Fruit fly (Drosophila melanogaster) Kc167 (cell line): Measurements from ENCODE around the gene gammaCOP.

Experiments used
- Myc ChIP-seq: fragments of >200 bp; optimal IDR thresholded peaks from 2 replicates; lab custom pipeline; 2017; ENCODE audit warnings: missing external identifiers
- Sin3A ChIP-seq: fragments of >200 bp; optimal IDR thresholded peaks from 2 replicates; lab custom pipeline; 2018; ENCODE audit warnings: missing external identifiers
- h ChIP-seq: fragments of >200 bp; optimal IDR thresholded peaks from 3 replicates; lab custom pipeline; 2018; ENCODE audit warnings: missing external identifiers
- insv ChIP-seq: fragments of >200 bp; optimal IDR thresholded peaks from 3 replicates; lab custom pipeline; 2018; ENCODE audit warnings: missing external identifiers
- psq ChIP-seq: fragments of >200 bp; optimal IDR thresholded peaks from 2 replicates; lab custom pipeline; 2017; ENCODE audit warnings: missing external identifiers
- ttk ChIP-seq: sonication (Bioruptor generic); optimal IDR thresholded peaks from 2 replicates; lab custom pipeline; 2017; ENCODE audit warnings: missing external identifiers

Gene gammaCOP

DNA sequence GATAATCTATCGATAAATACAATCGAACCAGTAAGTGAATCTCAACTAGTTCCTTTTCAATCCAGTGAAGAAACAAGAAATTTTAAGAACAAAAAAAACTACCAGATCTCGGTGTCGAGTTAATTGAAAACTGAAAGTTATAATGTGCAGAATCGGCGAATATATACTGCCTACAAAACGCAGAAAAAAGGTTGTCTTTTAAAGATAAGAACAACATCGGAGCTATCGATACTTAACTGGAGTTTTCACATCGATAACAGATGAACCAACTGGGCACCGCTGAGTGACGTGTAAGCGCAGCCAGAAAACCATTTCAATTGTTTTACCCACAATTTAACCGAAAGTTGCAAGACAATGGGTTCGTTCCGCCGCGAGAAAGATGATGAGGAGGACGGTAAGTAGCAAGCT lies at the start of gene gammaCOP:
gammaCOP (plus strand) TSS at position 259 of the 408 bp plus-strand sequence.
- no peak for TF ChIP-seq ttk (lab: Kevin White, UChicago)
- TF ChIP-seq psq (lab: Kevin White, UChicago), result no peak
- TF ChIP-seq Myc (lab: Kevin White, UChicago), result no peak
- no peak for TF ChIP-seq insv (lab: Kevin White, UChicago)
- TF ChIP-seq Sin3A (lab: Kevin White, UChicago), result no peak
- TF ChIP-seq h (lab: Kevin White, UChicago), result no peak

DNA sequence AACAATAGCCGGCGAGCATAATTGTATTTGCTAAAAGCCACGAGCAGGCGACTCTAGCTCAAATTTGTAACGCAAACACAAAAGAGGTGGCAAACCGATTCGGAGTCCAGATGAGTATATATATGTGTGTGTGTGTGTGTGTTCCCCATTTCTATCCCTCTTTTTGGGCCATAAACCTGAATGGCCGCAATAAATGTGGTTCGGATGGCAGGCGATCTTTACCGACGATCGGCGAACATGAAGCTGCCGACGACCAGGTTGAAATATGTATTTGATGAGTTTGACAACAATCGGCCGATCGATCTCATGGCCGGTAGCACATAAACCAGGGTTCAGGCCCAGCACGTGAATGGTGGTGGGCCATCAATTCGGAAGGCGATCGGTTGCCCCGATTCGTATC lies 44.1 kb upstream of the gammaCOP start:
- no peak for TF ChIP-seq Myc (lab: Kevin White, UChicago)
- TF ChIP-seq ttk (lab: Kevin White, UChicago), result no peak
- TF ChIP-seq Sin3A (lab: Kevin White, UChicago), result no peak
- TF ChIP-seq h (lab: Kevin White, UChicago), result no peak
- no peak for TF ChIP-seq psq (lab: Kevin White, UChicago)
- TF ChIP-seq insv (lab: Kevin White, UChicago), result no peak

DNA sequence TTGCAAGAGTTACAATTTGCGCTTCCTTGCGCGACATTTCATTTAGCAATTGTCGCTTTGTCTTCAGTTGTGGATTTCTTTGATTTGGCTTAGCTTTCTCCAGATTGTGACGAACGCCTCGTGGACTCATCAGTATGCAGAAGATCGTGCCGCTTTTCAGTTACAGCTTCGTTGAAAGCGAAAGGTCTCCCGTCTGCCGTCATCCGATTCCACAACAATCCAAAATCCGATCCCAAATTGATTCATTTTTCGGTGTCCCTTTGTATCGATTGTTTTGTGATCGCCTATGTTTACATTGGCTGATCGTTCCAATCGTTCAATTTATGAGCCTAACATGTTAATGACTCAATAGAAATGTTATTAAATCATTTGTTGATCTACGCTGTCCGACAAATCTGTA lies 30.0 kb upstream of the gammaCOP start:
- TF ChIP-seq Myc (lab: Kevin White, UChicago), result no peak
- no peak for TF ChIP-seq psq (lab: Kevin White, UChicago)
- no peak for TF ChIP-seq insv (lab: Kevin White, UChicago)
- no peak for TF ChIP-seq ttk (lab: Kevin White, UChicago)
- TF ChIP-seq h (lab: Kevin White, UChicago), result no peak

DNA sequence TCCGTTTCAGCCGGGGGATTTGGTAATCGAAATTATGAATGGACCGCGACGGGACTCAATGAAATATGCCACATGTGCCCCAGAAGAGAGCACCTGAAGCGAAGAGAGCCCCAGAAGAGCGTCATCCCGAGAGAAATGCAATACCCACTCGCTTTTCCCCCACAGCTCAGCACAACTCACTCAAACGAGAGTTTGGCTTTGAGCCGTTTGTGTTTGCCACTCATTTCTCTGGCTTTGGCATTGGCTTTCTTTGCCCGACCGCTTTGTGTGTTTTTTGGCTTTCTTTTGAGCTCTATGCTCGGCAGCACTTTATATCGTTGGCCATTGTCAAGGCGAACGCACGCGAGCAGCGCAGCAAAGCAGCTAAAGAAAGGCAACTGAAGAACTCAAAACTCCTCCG lies 29.2 kb upstream of the gammaCOP start, which contains the start of gene nyo:
nyo (plus strand) TSS at position 312 of the 400 bp plus-strand sequence.
- TF ChIP-seq insv (lab: Kevin White, UChicago) (no peak), psq (lab: Kevin White, UChicago) (no peak), h (lab: Kevin White, UChicago) (no peak), Myc (lab: Kevin White, UChicago) (no peak), Sin3A (lab: Kevin White, UChicago) (no peak), ttk (lab: Kevin White, UChicago) (no peak)

DNA sequence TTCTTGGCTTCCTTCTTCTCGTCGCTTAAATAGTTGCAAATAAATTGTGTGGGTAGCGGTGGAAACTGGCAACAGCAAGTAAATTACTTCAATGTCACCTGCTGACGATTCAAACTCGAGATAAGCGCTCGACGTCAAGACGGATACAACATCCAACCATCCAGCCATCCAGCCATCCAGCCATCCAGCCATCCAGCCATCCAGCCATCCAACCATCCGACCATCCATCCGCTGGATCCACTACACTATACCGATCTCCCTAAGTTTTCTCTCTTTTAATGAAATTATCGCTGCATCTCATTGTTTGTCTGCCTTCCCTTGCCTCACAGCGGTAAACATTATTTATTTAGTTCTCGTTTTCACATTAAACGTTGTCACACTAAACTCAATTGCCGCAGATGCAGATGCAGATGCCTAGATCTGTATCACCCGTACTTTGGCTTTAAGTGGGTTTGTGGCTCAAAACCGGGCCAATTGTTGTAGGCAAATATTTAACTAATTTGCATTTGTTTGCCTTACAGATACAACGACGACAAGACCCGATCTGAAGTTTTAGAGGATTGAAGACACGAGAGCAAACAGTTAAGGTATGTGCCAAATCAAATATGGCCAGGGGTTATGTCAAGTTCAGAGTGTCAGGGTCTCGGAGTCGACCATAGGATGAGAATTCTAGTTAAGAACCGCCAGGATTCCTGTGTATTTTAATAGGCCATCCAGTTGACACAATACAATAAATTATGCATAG lies 23.0 kb upstream of the gammaCOP start:
- TF ChIP-seq insv (lab: Kevin White, UChicago) (no peak), h (lab: Kevin White, UChicago) (no peak), ttk (lab: Kevin White, UChicago) (no peak), psq (lab: Kevin White, UChicago) (no peak), Sin3A (lab: Kevin White, UChicago) (no peak), Myc (lab: Kevin White, UChicago) (no peak)

DNA sequence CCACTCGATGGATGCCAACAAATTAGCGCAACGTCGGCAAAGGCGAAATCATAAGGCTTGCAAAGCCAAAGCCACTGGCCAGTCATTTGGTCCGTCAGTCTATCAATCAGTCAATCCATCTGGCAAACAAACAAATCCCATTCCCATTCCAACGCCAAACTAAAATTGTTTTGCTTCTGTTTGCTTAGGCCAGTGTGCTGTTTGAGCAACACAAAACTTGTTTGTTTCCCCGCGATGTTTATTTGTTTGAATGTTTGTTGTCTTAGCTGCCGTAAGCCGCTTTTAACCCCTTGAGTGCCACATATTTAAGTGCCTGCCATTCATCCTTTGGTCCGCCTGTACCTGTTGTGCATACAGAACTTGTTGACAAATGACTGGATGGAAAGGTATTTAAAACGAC lies 21.0 kb upstream of the gammaCOP start:
- TF ChIP-seq ttk (lab: Kevin White, UChicago) (no peak), Myc (lab: Kevin White, UChicago) (no peak), psq (lab: Kevin White, UChicago) (no peak), Sin3A (lab: Kevin White, UChicago) (no peak), h (lab: Kevin White, UChicago) (no peak), insv (lab: Kevin White, UChicago) (no peak)

DNA sequence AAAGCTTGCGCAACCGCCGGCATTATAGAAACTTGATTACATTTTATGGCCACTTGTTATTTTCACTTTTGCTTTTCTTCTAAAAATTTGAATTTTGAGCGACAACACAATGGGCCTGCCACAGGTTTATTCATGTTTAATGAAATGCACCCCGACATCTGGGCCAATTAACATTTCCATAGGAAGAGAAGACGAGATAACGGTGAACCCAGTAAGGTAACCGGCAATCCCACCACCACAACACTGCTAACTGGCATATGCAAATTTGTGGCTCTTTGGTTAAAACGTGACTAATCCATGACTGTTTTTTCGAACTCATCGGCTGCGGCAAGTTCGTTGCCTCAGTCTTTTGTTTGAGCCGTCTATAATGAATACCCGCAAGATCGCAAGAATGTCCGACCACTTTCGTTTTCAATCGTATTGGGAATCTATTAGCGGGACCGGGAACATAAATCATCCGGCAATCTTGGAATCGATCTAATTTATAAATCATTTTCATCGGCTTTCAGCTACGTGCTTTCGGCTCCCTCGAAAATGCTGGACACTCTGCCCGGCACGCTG lies 13.1 kb upstream of the gammaCOP start:
- TF ChIP-seq psq (lab: Kevin White, UChicago) (no peak), ttk (lab: Kevin White, UChicago) (no peak), Myc (lab: Kevin White, UChicago) (no peak), h (lab: Kevin White, UChicago) (no peak)

DNA sequence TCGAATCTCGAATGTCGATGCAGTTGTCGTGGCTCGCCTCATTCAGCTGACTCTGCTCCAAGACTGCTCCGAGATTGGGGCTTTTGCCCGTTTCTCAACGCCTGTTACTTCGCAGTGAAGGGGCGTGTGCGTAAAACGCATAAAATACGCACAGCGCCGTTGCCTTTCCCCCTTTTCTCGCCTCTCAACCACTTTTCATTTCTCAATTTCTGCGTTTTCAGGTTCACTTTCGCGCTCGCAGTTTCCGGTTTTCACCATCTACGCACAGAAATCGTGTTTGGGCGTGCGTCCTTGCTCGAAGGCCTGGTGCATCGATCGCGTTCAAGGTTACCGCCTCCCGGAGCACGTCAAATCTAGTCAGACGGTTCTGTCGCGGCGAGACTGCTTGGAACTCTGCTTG lies 12.2 kb upstream of the gammaCOP start:
- TF ChIP-seq h (lab: Kevin White, UChicago) (no peak), ttk (lab: Kevin White, UChicago) (no peak), Sin3A (lab: Kevin White, UChicago) (no peak), insv (lab: Kevin White, UChicago) (no peak), psq (lab: Kevin White, UChicago) (no peak), Myc (lab: Kevin White, UChicago) (no peak)

DNA sequence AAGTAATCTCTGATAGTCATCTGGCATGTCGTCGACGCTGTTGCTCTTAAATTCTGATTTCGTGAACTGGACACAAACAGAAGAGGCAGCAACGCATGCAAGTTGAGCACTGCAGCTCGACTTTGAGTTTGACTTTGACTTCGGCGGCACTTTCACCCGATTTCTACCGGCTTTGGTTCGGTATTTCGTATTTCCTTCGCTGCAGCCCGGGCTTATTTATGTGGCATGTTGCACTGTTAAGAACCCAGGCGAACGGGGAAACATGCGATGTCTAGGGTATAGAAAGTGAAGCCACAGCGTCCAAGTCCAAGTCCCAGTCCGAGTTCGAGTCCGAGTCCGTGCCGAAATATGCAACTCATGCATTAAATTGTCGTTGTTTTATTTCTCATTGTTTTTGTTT lies 7.8 kb upstream of the gammaCOP start:
- TF ChIP-seq psq (lab: Kevin White, UChicago), result no peak
- no peak for TF ChIP-seq Myc (lab: Kevin White, UChicago)
- no peak for TF ChIP-seq h (lab: Kevin White, UChicago)
- TF ChIP-seq Sin3A (lab: Kevin White, UChicago), result no peak
- no peak for TF ChIP-seq insv (lab: Kevin White, UChicago)
- no peak for TF ChIP-seq ttk (lab: Kevin White, UChicago)

DNA sequence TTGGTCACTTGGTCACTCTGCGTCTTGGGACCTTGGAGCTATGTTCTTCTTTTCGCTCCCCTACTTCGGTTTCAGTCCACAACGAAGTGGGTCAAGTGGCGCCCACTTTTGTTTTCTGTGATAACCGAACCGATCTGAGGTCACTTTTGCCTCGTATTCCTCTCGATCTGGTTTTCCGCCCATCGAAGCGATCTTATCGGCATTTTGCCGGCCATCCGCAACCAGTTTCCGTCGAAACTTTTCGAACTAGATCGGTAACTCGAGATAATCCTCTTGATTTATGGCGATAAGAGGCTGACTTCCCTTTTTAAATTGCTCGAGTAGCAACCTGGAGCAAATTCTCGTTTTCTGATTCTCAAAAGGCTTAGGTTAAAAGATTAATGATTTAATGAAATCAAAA lies 7.4 kb upstream of the gammaCOP start:
- TF ChIP-seq psq (lab: Kevin White, UChicago) (no peak), Sin3A (lab: Kevin White, UChicago) (no peak), insv (lab: Kevin White, UChicago) (no peak), Myc (lab: Kevin White, UChicago) (no peak), h (lab: Kevin White, UChicago) (no peak), ttk (lab: Kevin White, UChicago) (no peak)

DNA sequence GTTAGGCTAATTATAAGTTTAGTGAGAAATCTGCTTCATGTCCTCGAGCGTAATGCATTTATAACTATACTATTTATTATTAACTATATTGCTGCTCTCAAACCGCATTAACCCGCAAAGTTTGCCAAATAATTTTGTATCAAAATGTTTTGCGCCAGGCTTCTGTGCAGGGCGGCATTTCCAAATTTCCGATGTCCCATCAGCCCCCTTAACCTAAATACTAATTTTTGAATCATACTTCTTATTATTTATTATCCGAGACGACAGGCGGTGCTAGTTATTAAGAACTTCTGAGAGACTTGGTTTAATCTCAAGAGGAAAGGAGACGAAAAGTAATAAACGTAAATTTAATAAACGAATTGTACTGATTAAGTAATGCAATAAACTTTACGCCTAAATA lies 6.2 kb upstream of the gammaCOP start:
- TF ChIP-seq h (lab: Kevin White, UChicago) (no peak), Myc (lab: Kevin White, UChicago) (no peak), ttk (lab: Kevin White, UChicago) (no peak), insv (lab: Kevin White, UChicago) (no peak)
